Worm (Caenorhabditis elegans): ENCODE results near the gene mppb-1.

DNA sequence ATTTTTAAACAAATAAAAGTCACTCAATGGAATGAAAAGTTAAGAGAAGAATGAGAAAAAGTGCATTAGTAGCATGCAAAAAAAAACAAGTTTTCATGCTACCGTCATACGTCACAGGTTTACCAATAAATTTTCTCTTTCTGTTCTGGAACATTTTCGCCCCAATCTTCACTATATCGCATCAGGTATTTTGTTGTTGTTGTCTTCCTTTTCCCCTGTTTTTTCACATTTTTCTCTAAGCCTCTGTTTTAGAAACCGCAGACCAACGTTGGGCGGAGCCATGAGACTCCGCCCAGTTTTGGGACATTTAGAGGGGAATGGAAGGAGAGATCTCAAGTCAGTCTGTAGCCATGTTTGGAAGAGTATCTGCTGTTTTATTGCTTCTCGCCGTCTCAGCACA is 13.8 kb downstream of the mppb-1 start, which contains the start of gene msa-1:
- TF ChIP-seq dmd-8 (GFP tag; IDR thresholded peaks at IDR 0.05) (no peak), mes-2 (tag; optimal IDR thresholded peaks at IDR 0.05; ENCODE audit: poor library complexity, severe bottlenecking) (no peak), unc-62 (GFP tag; optimal IDR thresholded peaks at IDR 0.05 in 1 of 2) (no peak), unc-62 (tag; optimal IDR thresholded peaks at IDR 0.05) (no peak), nhr-6 (tag; optimal IDR thresholded peaks at IDR 0.05) (no peak), nhr-77 (tag; optimal IDR thresholded peaks at IDR 0.05) (no peak), egl-27 (tag; optimal IDR thresholded peaks at IDR 0.05) (no peak), nhr-76 (tag; optimal IDR thresholded peaks at IDR 0.05) (no peak), set-16 (GFP tag; IDR thresholded peaks at IDR 0.05) (no peak), daf-19 (GFP tag; conservative IDR thresholded peaks at IDR 0.05) (no peak), F10B5.3 (tag; optimal IDR thresholded peaks at IDR 0.05) (no peak)
